Fruit fly (Drosophila melanogaster): ENCODE results near the gene CG42554.

DNA sequence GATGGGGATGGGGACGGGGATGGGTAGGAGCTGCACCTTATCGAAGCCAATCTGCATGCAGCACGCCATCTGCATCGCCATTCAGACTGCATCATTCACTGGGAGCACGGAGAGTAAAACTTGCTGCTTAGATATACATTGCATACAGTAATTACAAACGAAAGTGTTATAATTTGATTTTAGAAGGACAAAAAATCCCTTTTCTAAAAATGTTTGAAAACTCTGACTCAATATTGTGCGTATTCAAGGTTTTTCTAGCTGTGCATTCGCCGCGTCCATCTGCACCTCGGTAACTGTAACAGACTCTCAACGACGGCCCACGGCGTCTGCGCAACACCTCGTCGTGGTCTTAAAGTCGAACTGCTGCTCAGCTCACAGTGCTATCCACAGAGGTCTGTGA is 47.8 kb upstream of the CG42554 start:
- TF ChIP-seq CG8478 (optimal IDR thresholded peaks at IDR 0.05) (no peak), CTCF (optimal IDR thresholded peaks at IDR 0.05) (no peak)

Data from S2 (cell line).